Worm (Caenorhabditis elegans): Measurements from ENCODE around the gene srg-22.

DNA sequence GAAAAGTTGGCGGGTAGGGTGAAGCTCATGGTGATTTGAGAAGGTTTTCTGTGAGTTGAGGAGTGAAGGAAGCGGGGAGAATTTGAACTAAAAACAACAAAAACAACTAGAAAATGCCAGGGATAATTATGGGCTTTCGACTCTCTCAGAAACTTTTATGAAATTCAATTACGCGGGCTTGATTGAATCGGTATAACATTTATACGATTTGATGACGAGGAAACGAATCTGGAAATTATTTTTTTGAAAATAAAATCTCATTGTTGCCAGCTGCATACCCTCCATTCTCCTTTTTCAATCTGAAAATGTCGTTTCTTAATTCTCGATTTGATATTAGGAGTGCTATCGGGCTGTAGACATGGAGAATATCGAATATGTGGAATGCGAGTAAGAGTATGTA lies 2.0 kb downstream of the srg-22 start, which contains the start of gene srg-21:
- TF ChIP-seq mes-4 (tag; optimal IDR thresholded peaks at IDR 0.05) (no peak), unc-62 (GFP tag; optimal IDR thresholded peaks at IDR 0.05) (no peak), zfh-2 (GFP tag; conservative IDR thresholded peaks at IDR 0.05) (no peak)
